Fruit fly (Drosophila melanogaster) whole organism, embryonic: ENCODE results near the gene ssp.
A peak's percentile ranks its signal among the peaks of the same experiment; 100 is the strongest.

Source experiments
- ATbp ChIP-seq: fragments of 200-800 bp; sonication (Bioruptor generic); optimal IDR thresholded peaks from 2 replicates; lab custom pipeline; 2017; ENCODE audit warnings: missing biosample characterization, mild to moderate bottlenecking, missing genetic modification characterization, missing genetic modification reagents
- Ada2b ChIP-seq: fragments of 200-800 bp; sonication (Bioruptor generic); IDR thresholded peaks from 2 replicates; pipeline ENCODE4 v1.3.6; 2022; ENCODE audit warnings: missing biosample characterization, missing genetic modification characterization
- Antp ChIP-seq: fragments of 200-800 bp; sonication (Bioruptor generic); optimal IDR thresholded peaks from 3 replicates; lab custom pipeline; 2016; ENCODE audit warnings: missing biosample characterization, missing genetic modification characterization
- Atf-2 ChIP-seq: fragments of 200-800 bp; sonication (Bioruptor generic); optimal IDR thresholded peaks from 2 replicates; lab custom pipeline; 2016; ENCODE audit warnings: missing biosample characterization, missing genetic modification characterization
- B-H2 ChIP-seq: fragments of 200-800 bp; sonication (Bioruptor generic); optimal IDR thresholded peaks from 2 replicates; lab custom pipeline; 2018; ENCODE audit warnings: missing biosample characterization, mild to moderate bottlenecking, missing genetic modification characterization
- CG11695 ChIP-seq: fragments of 200-800 bp; sonication (Bioruptor generic); IDR thresholded peaks from 3 replicates; pipeline ENCODE4 v1.3.6; 2022; ENCODE audit warnings: missing biosample characterization, missing genetic modification characterization
- CG1233 ChIP-seq: fragments of 200-800 bp; sonication (Bioruptor generic); optimal IDR thresholded peaks from 4 replicates; lab custom pipeline; 2018; ENCODE audit warnings: missing biosample characterization, mild to moderate bottlenecking, missing genetic modification characterization
- CG12391 ChIP-seq: fragments of 200-800 bp; sonication (Bioruptor generic); optimal IDR thresholded peaks from 3 replicates; lab custom pipeline; 2018; ENCODE audit warnings: missing biosample characterization, mild to moderate bottlenecking, missing genetic modification characterization, moderate library complexity
- CG13296 ChIP-seq: fragments of 200-800 bp; sonication (Bioruptor generic); optimal IDR thresholded peaks from 3 replicates; lab custom pipeline; 2018; ENCODE audit warnings: missing biosample characterization, mild to moderate bottlenecking, missing genetic modification characterization
- CG14710 ChIP-seq: fragments of 200-800 bp; sonication (Bioruptor generic); optimal IDR thresholded peaks from 3 replicates; lab custom pipeline; 2019; ENCODE audit warnings: missing biosample characterization, mild to moderate bottlenecking, missing genetic modification characterization, moderate library complexity
- CG14860 ChIP-seq: fragments of 200-800 bp; sonication (Bioruptor generic); IDR thresholded peaks from 3 replicates; pipeline ENCODE4 v1.3.6; 2022; ENCODE audit warnings: missing biosample characterization, missing genetic modification characterization; ENCODE audit not compliant: partially characterized antibody
- CG17361 ChIP-seq: fragments of 200-800 bp; sonication (Bioruptor generic); IDR thresholded peaks from 3 replicates; pipeline ENCODE4 v1.3.6; 2022; ENCODE audit warnings: missing biosample characterization, missing genetic modification characterization
- CG18262 ChIP-seq: fragments of 200-800 bp; optimal IDR thresholded peaks from 3 replicates; lab custom pipeline; 2019; ENCODE audit warnings: missing biosample characterization, mild to moderate bottlenecking, missing genetic modification characterization, moderate library complexity
- CG2116 ChIP-seq: fragments of 200-800 bp; sonication (Bioruptor generic); optimal IDR thresholded peaks from 3 replicates; lab custom pipeline; 2018; ENCODE audit warnings: missing biosample characterization, mild to moderate bottlenecking, missing genetic modification characterization
- CG2202 ChIP-seq: fragments of 200-800 bp; sonication (Bioruptor generic); optimal IDR thresholded peaks from 2 replicates; lab custom pipeline; 2018; ENCODE audit warnings: missing biosample characterization, mild to moderate bottlenecking, missing genetic modification characterization
- CG2875 ChIP-seq: fragments of 200-800 bp; sonication (Bioruptor generic); optimal IDR thresholded peaks from 2 replicates; lab custom pipeline; 2017; ENCODE audit warnings: missing biosample characterization, mild to moderate bottlenecking, missing genetic modification characterization, missing genetic modification reagents
- CG31224 ChIP-seq: fragments of 200-800 bp; sonication (Bioruptor generic); IDR thresholded peaks from 2 replicates; pipeline ENCODE4 v1.3.6; 2022; ENCODE audit warnings: missing biosample characterization, missing genetic modification characterization
- CG31365 ChIP-seq: fragments of 200-800 bp; sonication (Bioruptor generic); optimal IDR thresholded peaks from 2 replicates; lab custom pipeline; 2018; ENCODE audit warnings: missing biosample characterization, mild to moderate bottlenecking, missing genetic modification characterization
- CG3407 ChIP-seq: fragments of 200-800 bp; sonication (Bioruptor generic); optimal IDR thresholded peaks from 2 replicates; lab custom pipeline; 2018; ENCODE audit warnings: missing biosample characterization, mild to moderate bottlenecking, missing genetic modification characterization
- CG3726 ChIP-seq: fragments of 200-800 bp; sonication (Bioruptor generic); IDR thresholded peaks from 3 replicates; pipeline ENCODE4, ENCODE4 v1.3.6; 2022; ENCODE audit warnings: missing biosample characterization, missing genetic modification characterization
- CG4328 ChIP-seq: fragments of 200-800 bp; sonication (Bioruptor generic); optimal IDR thresholded peaks from 3 replicates; lab custom pipeline; 2017; ENCODE audit warnings: missing biosample characterization, missing genetic modification reagents, missing genetic modification characterization
- CG6175 ChIP-seq: fragments of 200-800 bp; sonication (Bioruptor generic); IDR thresholded peaks from 3 replicates; pipeline ENCODE4 v1.3.6; 2022; ENCODE audit warnings: missing biosample characterization, missing genetic modification characterization
- CG6765 ChIP-seq: fragments of 200-800 bp; sonication (Bioruptor generic); optimal IDR thresholded peaks from 3 replicates; lab custom pipeline; 2017; ENCODE audit warnings: missing biosample characterization, mild to moderate bottlenecking, missing genetic modification characterization
- CG6791 ChIP-seq: fragments of 200-800 bp; sonication (Bioruptor generic); IDR thresholded peaks from 3 replicates; pipeline ENCODE4 v1.3.6; 2022; ENCODE audit warnings: missing biosample characterization, missing genetic modification characterization; ENCODE audit not compliant: partially characterized antibody
- CG7357 ChIP-seq: fragments of 200-800 bp; sonication (Bioruptor generic); IDR thresholded peaks from 3 replicates; pipeline ENCODE4 v1.3.6; 2022; ENCODE audit warnings: missing biosample characterization, missing genetic modification characterization
- CG8478 ChIP-seq: fragments of >200 bp; optimal IDR thresholded peaks from 2 replicates; lab custom pipeline; 2018
- CG8944 ChIP-seq: fragments of 200-800 bp; sonication (Bioruptor generic); optimal IDR thresholded peaks from 3 replicates; lab custom pipeline; 2016; ENCODE audit warnings: missing biosample characterization, missing genetic modification characterization
- CHES-1-like ChIP-seq: fragments of 200-800 bp; sonication (Bioruptor generic); optimal IDR thresholded peaks from 2 replicates; lab custom pipeline; 2016; ENCODE audit warnings: missing biosample characterization, missing genetic modification characterization
- Dip2 ChIP-seq: fragments of 200-800 bp; sonication (Bioruptor generic); IDR thresholded peaks from 2 replicates; pipeline ENCODE4 v1.3.6; 2022; ENCODE audit warnings: missing biosample characterization, missing genetic modification characterization
- Fer1 ChIP-seq: fragments of 200-800 bp; sonication (Bioruptor generic); optimal IDR thresholded peaks from 2 replicates; lab custom pipeline; 2017; ENCODE audit warnings: missing biosample characterization, mild to moderate bottlenecking, missing genetic modification characterization
- Hr3 ChIP-seq: fragments of 200-800 bp; sonication (Bioruptor generic); optimal IDR thresholded peaks from 3 replicates; lab custom pipeline; 2016; ENCODE audit warnings: missing biosample characterization, missing genetic modification characterization
- NC2β ChIP-seq: fragments of 200-800 bp; sonication (Bioruptor generic); optimal IDR thresholded peaks from 2 replicates; lab custom pipeline; 2016; ENCODE audit warnings: missing biosample characterization, missing genetic modification characterization
- NfI ChIP-seq: fragments of 200-800 bp; sonication (Bioruptor generic); optimal IDR thresholded peaks from 3 replicates; lab custom pipeline; 2018; ENCODE audit warnings: missing biosample characterization, mild to moderate bottlenecking, missing genetic modification characterization, moderate library complexity
- Six4 ChIP-seq: fragments of 200-800 bp; sonication (Bioruptor generic); optimal IDR thresholded peaks from 2 replicates; lab custom pipeline; 2016; ENCODE audit warnings: missing biosample characterization, missing genetic modification characterization
- TFAM ChIP-seq: fragments of 200-800 bp; sonication (Bioruptor generic); optimal IDR thresholded peaks from 2 replicates; lab custom pipeline; 2017; ENCODE audit warnings: missing biosample characterization, missing genetic modification characterization, inconsistent platforms
- Trl ChIP-seq, 3 experiments: fragments of >200 bp in 2 of 3; fragments of 200-800 bp in 1 of 3; sonication (Bioruptor generic) in 1 of 3; optimal IDR thresholded peaks; 2 replicates in 1 of 3; 3 replicates in 2 of 3; lab custom pipeline; 2016 to 2017; ENCODE audit warnings: missing biosample characterization in 1 of 3, missing genetic modification characterization in 1 of 3
- bigmax ChIP-seq: fragments of 200-800 bp; sonication (Bioruptor generic); optimal IDR thresholded peaks from 2 replicates; lab custom pipeline; 2018; ENCODE audit warnings: missing biosample characterization, mild to moderate bottlenecking, missing genetic modification characterization
- bsh ChIP-seq, 2 experiments: fragments of 200-800 bp; sonication (Bioruptor generic); optimal IDR thresholded peaks; 2 replicates each; lab custom pipeline; 2017 to 2018; ENCODE audit warnings: mild to moderate bottlenecking in 2 of 2, missing biosample characterization in 2 of 2, missing genetic modification characterization in 2 of 2, moderate library complexity in 1 of 2
- dmrt99B ChIP-seq: fragments of 200-800 bp; sonication (Bioruptor generic); optimal IDR thresholded peaks from 2 replicates; lab custom pipeline; 2018; ENCODE audit warnings: missing biosample characterization, mild to moderate bottlenecking, missing genetic modification characterization, moderate library complexity
- fd96Cb ChIP-seq: fragments of 200-800 bp; sonication (Bioruptor generic); optimal IDR thresholded peaks from 2 replicates; lab custom pipeline; 2018; ENCODE audit warnings: missing biosample characterization, mild to moderate bottlenecking, missing genetic modification characterization, moderate library complexity
- gt ChIP-seq: fragments of 200-800 bp; sonication (Bioruptor generic); IDR thresholded peaks from 2 replicates; pipeline ENCODE4 v1.3.6; 2022; ENCODE audit warnings: missing biosample characterization, missing genetic modification characterization
- h ChIP-seq: fragments of >200 bp; optimal IDR thresholded peaks from 2 replicates; lab custom pipeline; 2017
- hkb ChIP-seq, 2 experiments: fragments of 200-800 bp in 1 of 2; fragments of >200 bp in 1 of 2; sonication (Bioruptor generic) in 1 of 2; IDR thresholded peaks in 1 of 2; optimal IDR thresholded peaks in 1 of 2; 2 replicates each; pipeline versions ENCODE4 v1.3.6 to Lab custom; 2017 to 2022; ENCODE audit warnings: missing biosample characterization in 1 of 2, missing genetic modification characterization in 1 of 2
- knrl ChIP-seq: fragments of 200-800 bp; sonication (Bioruptor generic); IDR thresholded peaks from 3 replicates; pipeline ENCODE4 v1.3.6; 2022; ENCODE audit warnings: missing biosample characterization, missing genetic modification characterization; ENCODE audit not compliant: partially characterized antibody
- nmo ChIP-seq: fragments of 200-800 bp; sonication (Bioruptor generic); optimal IDR thresholded peaks from 2 replicates; lab custom pipeline; 2018; ENCODE audit warnings: missing biosample characterization, mild to moderate bottlenecking, missing genetic modification characterization, moderate library complexity
- ranshi ChIP-seq: fragments of 200-800 bp; sonication (Bioruptor generic); IDR thresholded peaks from 2 replicates; pipeline ENCODE4 v1.3.6; 2022; ENCODE audit warnings: missing biosample characterization, missing genetic modification characterization
- so ChIP-seq: fragments of 200-800 bp; sonication (Bioruptor generic); IDR thresholded peaks from 3 replicates; pipeline ENCODE4 v1.3.6; 2022; ENCODE audit warnings: missing biosample characterization, missing genetic modification characterization
- tx ChIP-seq: fragments of 200-800 bp; sonication (Bioruptor generic); optimal IDR thresholded peaks from 2 replicates; lab custom pipeline; 2016; ENCODE audit warnings: missing biosample characterization, missing genetic modification characterization
- vvl ChIP-seq: fragments of 200-800 bp; sonication (Bioruptor generic); IDR thresholded peaks from 2 replicates; pipeline ENCODE4 v1.3.6; 2022; ENCODE audit warnings: missing biosample characterization, missing genetic modification characterization
- zf30C ChIP-seq: fragments of 200-800 bp; sonication (Bioruptor generic); optimal IDR thresholded peaks from 3 replicates; lab custom pipeline; 2018; ENCODE audit warnings: missing biosample characterization, mild to moderate bottlenecking, missing genetic modification characterization

The ssp gene

DNA sequence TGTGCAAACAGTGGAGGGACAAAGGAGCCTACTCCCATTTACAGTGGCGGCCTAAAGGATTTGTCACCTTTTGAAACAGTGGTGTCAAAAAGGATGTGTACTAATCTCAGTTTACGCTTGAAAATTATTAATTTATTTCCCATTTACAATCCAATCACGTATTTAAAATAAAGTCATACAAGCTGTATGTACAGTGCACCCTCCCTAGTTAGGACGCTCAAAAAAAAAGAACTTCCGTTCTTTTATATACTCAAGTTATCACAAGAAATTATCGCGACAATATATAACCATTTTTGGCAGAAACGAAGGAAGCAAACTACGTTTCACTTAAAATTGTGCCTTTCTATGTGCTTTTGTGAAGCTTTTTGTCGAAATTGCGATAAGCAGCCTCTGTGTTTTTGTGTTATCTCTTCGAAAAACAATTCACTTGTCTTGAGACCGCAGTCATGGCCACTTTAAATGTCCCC lies 21.2 kb downstream of the ssp start (continued):
- no peak for TF ChIP-seq hkb (optimal IDR thresholded peaks at IDR 0.05; lab: Kevin White, UChicago)
- TF ChIP-seq hkb (GFP tag; IDR thresholded peaks at IDR 0.05; lab: Robert Waterston, UW), result peak; percentile 51
- TF ChIP-seq B-H2, result no peak
- TF ChIP-seq CG6791, result 0 out of 3 replicates have a peak, but pooled peaks have one; percentile 24
- TF ChIP-seq CG8944 (GFP tag; lab: Kevin White, UChicago), result peak; percentile 41
- peak; percentile 27 for TF ChIP-seq CG12391 (tag; lab: Kevin White, UChicago)
- TF ChIP-seq bigmax, result no peak
- no peak for TF ChIP-seq gt (GFP tag; lab: Robert Waterston, UW)
- peak; percentile 50 for TF ChIP-seq CHES-1-like
- TF ChIP-seq CG14860, result no peak
- TF ChIP-seq tx (GFP tag; lab: Kevin White, UChicago), result peak; percentile 28
- TF ChIP-seq Dip2 (GFP tag; lab: Robert Waterston, UW), result no peak
- peak; percentile 57 for TF ChIP-seq Fer1
- no peak for TF ChIP-seq h (lab: Kevin White, UChicago)
- no peak for TF ChIP-seq CG7357 (GFP tag; lab: Robert Waterston, UW)
- peak; percentile 9 for TF ChIP-seq CG1233 (GFP tag; lab: Kevin White, UChicago)
- peak; percentile 17 for TF ChIP-seq CG14710 (tag; lab: Kevin White, UChicago)
- TF ChIP-seq CG2202 (tag; lab: Kevin White, UChicago), result peak; percentile 3
- TF ChIP-seq CG13296 (GFP tag; lab: Kevin White, UChicago), result peak; percentile 67
- no peak for TF ChIP-seq CG6175
- TF ChIP-seq Atf-2 (GFP tag; lab: Kevin White, UChicago), result peak; percentile 56
- TF ChIP-seq CG31365, result no peak
- peak; percentile 10 for TF ChIP-seq CG6765 (GFP tag; lab: Kevin White, UChicago)
- peak; percentile 41; the same call in 1 of the 2 replicates for TF ChIP-seq vvl (GFP tag; lab: Robert Waterston, UW)
- 0 out of 3 replicates have a peak, but pooled peaks have one; percentile 28 for TF ChIP-seq so
- TF ChIP-seq ATbp, result peak; percentile 49
- TF ChIP-seq TFAM, result no peak
- no peak for TF ChIP-seq NC2β (GFP tag; lab: Kevin White, UChicago)
- no peak for TF ChIP-seq CG8478 (lab: Kevin White, UChicago)
- TF ChIP-seq CG3726 (GFP tag; lab: Robert Waterston, UW), result no peak
- TF ChIP-seq Antp, result peak; percentile 38
- TF ChIP-seq Hr3 (GFP tag; lab: Kevin White, UChicago), result peak; percentile 16
- peak; percentile 31 for TF ChIP-seq nmo (GFP tag; lab: Kevin White, UChicago)
- no peak for TF ChIP-seq zf30C (GFP tag; lab: Kevin White, UChicago)
- 0 out of 2 replicates have a peak, but pooled peaks have one; percentile 16 for TF ChIP-seq CG31224 (GFP tag; lab: Robert Waterston, UW)
- TF ChIP-seq CG3407 (GFP tag; lab: Kevin White, UChicago), result peak; percentile 31
- TF ChIP-seq CG2875 (GFP tag; lab: Kevin White, UChicago), result no peak
- peak; percentile 44 for TF ChIP-seq CG18262 (tag; lab: Kevin White, UChicago)
- peak; percentile 15 for TF ChIP-seq CG4328 (GFP tag; lab: Kevin White, UChicago)
- peak in 1 of 2 experiments; percentile 36 for TF ChIP-seq bsh (GFP tag; optimal IDR thresholded peaks at IDR 0.05; lab: Kevin White, UChicago)
- no peak; the same call in 2 of the 3 replicates for TF ChIP-seq CG11695 (GFP tag; lab: Robert Waterston, UW)
- TF ChIP-seq Ada2b, result peak; percentile 11; the same call in 1 of the 2 replicates
- TF ChIP-seq Trl (optimal IDR thresholded peaks at IDR 0.05; lab: Kevin White, UChicago), result no peak
- TF ChIP-seq Trl (GFP tag; optimal IDR thresholded peaks at IDR 0.05; lab: Kevin White, UChicago), result peak; percentile 62
- peak; percentile 43 for TF ChIP-seq NfI (GFP tag; lab: Kevin White, UChicago)
- TF ChIP-seq CG17361 (GFP tag; lab: Robert Waterston, UW), result peak; percentile 55; the same call in 2 of the 3 replicates
- TF ChIP-seq dmrt99B (tag; lab: Kevin White, UChicago), result peak; percentile 62
- no peak for TF ChIP-seq knrl
- TF ChIP-seq ranshi (GFP tag; lab: Robert Waterston, UW), result no peak
- no peak for TF ChIP-seq CG2116
- peak; percentile 36 for TF ChIP-seq fd96Cb (tag; lab: Kevin White, UChicago)
- no peak for TF ChIP-seq Six4 (GFP tag; lab: Kevin White, UChicago)
